Worm (Caenorhabditis elegans) whole organism, L1 larva: ENCODE results near the gene chpf-1.

Experiments used
- C04F5.9 ChIP-seq: sonication (generic microtip); optimal IDR thresholded peaks from 2 replicates; lab custom pipeline; 2016; ENCODE audit warnings: missing genetic modification characterization, missing compliant biosample characterization
- C34B4.2 ChIP-seq: sonication (generic microtip); optimal IDR thresholded peaks from 2 replicates; lab custom pipeline; 2017; ENCODE audit warnings: mild to moderate bottlenecking, missing genetic modification characterization, missing compliant biosample characterization
- Y116A8C.19 ChIP-seq: sonication (generic microtip); optimal IDR thresholded peaks from 2 replicates; lab custom pipeline; 2016; ENCODE audit warnings: missing compliant biosample characterization, missing genetic modification characterization, borderline replicate concordance
- alr-1 ChIP-seq: fragments of 200-800 bp; sonication (Bioruptor generic); optimal IDR thresholded peaks from 2 replicates; lab custom pipeline; 2018; ENCODE audit warnings: borderline replicate concordance, mild to moderate bottlenecking, missing genetic modification characterization, missing compliant biosample characterization
- aly-2 ChIP-seq: fragments of 150-350 bp; optimal IDR thresholded peaks from 2 replicates; lab custom pipeline; 2014; ENCODE audit warnings: missing biosample characterization, missing genetic modification characterization
- blmp-1 ChIP-seq: fragments of 150-350 bp; optimal IDR thresholded peaks from 2 replicates; lab custom pipeline; 2014; ENCODE audit warnings: missing biosample characterization, missing genetic modification characterization
- ceh-82 ChIP-seq, 3 experiments: fragments of 150-350 bp in 1 of 3; sonication (generic microtip) in 2 of 3; optimal IDR thresholded peaks; 2 replicates each; lab custom pipeline; 2014 to 2017; ENCODE audit warnings: missing biosample characterization in 3 of 3, missing genetic modification characterization in 3 of 3
- ceh-90 ChIP-seq: sonication (generic microtip); optimal IDR thresholded peaks from 2 replicates; lab custom pipeline; 2016; ENCODE audit warnings: missing genetic modification characterization, missing compliant biosample characterization
- dpl-1 ChIP-seq, 3 experiments: fragments of 150-350 bp in 2 of 3; sonication (generic microtip) in 1 of 3; optimal IDR thresholded peaks; 2 replicates each; lab custom pipeline; 2014 to 2017; ENCODE audit warnings: missing biosample characterization in 3 of 3, missing genetic modification characterization in 3 of 3, missing genetic modification reagents in 3 of 3
- efl-1 ChIP-seq, 4 experiments: fragments of 150-350 bp; optimal IDR thresholded peaks in 3 of 4; peaks in 1 of 4; 1 replicate in 1 of 4; 2 replicates in 3 of 4; lab custom pipeline; 2014; ENCODE audit warnings: missing biosample characterization in 2 of 4, missing genetic modification characterization in 2 of 4, missing genetic modification reagents in 2 of 4
- efl-3 ChIP-seq: fragments of 200-800 bp; sonication (Bioruptor generic); optimal IDR thresholded peaks from 2 replicates; lab custom pipeline; 2018; ENCODE audit warnings: mild to moderate bottlenecking, missing genetic modification characterization, missing compliant biosample characterization
- egl-13 ChIP-seq: sonication (generic microtip); optimal IDR thresholded peaks from 2 replicates; lab custom pipeline; 2016; ENCODE audit warnings: missing genotype, missing genetic modification reagents, missing genetic modification characterization, missing compliant biosample characterization
- elt-2 ChIP-seq: sonication (generic microtip); optimal IDR thresholded peaks from 2 replicates; lab custom pipeline; 2016; ENCODE audit warnings: missing genetic modification characterization, mild to moderate bottlenecking, inconsistent platforms, missing compliant biosample characterization, missing genetic modification reagents
- elt-3 ChIP-seq, 6 experiments: fragments of 150-350 bp in 1 of 6; sonication (generic microtip); optimal IDR thresholded peaks; 2 replicates each; lab custom pipeline; 2017 to 2018; ENCODE audit warnings: missing biosample characterization in 6 of 6, missing genetic modification characterization in 6 of 6, inconsistent platforms in 1 of 6
- ets-5 ChIP-seq: fragments of 200-800 bp; sonication (Bioruptor generic); IDR thresholded peaks from 2 replicates; pipeline ENCODE4 v1.3.6; 2022; ENCODE audit warnings: missing genetic modification characterization, missing compliant biosample characterization
- fkh-10 ChIP-seq: sonication (generic microtip); optimal IDR thresholded peaks from 2 replicates; lab custom pipeline; 2017; ENCODE audit warnings: missing biosample characterization, missing genetic modification reagents, missing genetic modification characterization
- fos-1 ChIP-seq: fragments of 150-350 bp; optimal IDR thresholded peaks from 2 replicates; lab custom pipeline; 2014; ENCODE audit warnings: missing biosample characterization, missing genetic modification characterization
- hlh-17 ChIP-seq: fragments of 200-800 bp; sonication (Bioruptor generic); optimal IDR thresholded peaks from 2 replicates; lab custom pipeline; 2018; ENCODE audit warnings: missing genetic modification characterization, mild to moderate bottlenecking, missing compliant biosample characterization, moderate library complexity, borderline replicate concordance
- hlh-4 ChIP-seq: sonication (generic microtip); optimal IDR thresholded peaks from 2 replicates; lab custom pipeline; 2016; ENCODE audit warnings: mild to moderate bottlenecking, missing genetic modification characterization, missing compliant biosample characterization
- irx-1 ChIP-seq: sonication (generic microtip); optimal IDR thresholded peaks from 2 replicates; lab custom pipeline; 2016; ENCODE audit warnings: missing genetic modification characterization, missing compliant biosample characterization
- isw-1 ChIP-seq: fragments of 200-800 bp; sonication (Bioruptor generic); IDR thresholded peaks from 2 replicates; pipeline ENCODE4 v1.3.6; 2022; ENCODE audit warnings: missing genetic modification characterization, missing compliant biosample characterization
- lin-13 ChIP-seq: fragments of 150-350 bp; optimal IDR thresholded peaks from 2 replicates; lab custom pipeline; 2014; ENCODE audit warnings: missing biosample characterization, missing genetic modification reagents, missing genetic modification characterization
- lsy-2 ChIP-seq, 2 experiments: fragments of 150-350 bp; optimal IDR thresholded peaks; 2 replicates each; lab custom pipeline; 2014; ENCODE audit warnings: missing biosample characterization in 2 of 2, missing genetic modification characterization in 2 of 2
- mab-9 ChIP-seq: fragments of 200-800 bp; sonication (Bioruptor generic); IDR thresholded peaks from 2 replicates; pipeline ENCODE4 v1.3.6; 2022; ENCODE audit warnings: missing genetic modification reagents, missing genetic modification characterization, missing compliant biosample characterization
- mep-1 ChIP-seq: fragments of 150-350 bp; optimal IDR thresholded peaks from 2 replicates; lab custom pipeline; 2014; ENCODE audit warnings: missing biosample characterization, missing genetic modification characterization
- nhr-12 ChIP-seq: sonication (generic microtip); optimal IDR thresholded peaks from 2 replicates; lab custom pipeline; 2017; ENCODE audit warnings: missing biosample characterization, missing genetic modification characterization
- nhr-20 ChIP-seq: sonication (generic microtip); optimal IDR thresholded peaks from 2 replicates; lab custom pipeline; 2016; ENCODE audit warnings: mild to moderate bottlenecking, missing genetic modification characterization, missing compliant biosample characterization
- nhr-77 ChIP-seq: fragments of 150-350 bp; optimal IDR thresholded peaks from 2 replicates; lab custom pipeline; 2014; ENCODE audit warnings: missing biosample characterization, missing genetic modification characterization
- nhr-84 ChIP-seq: sonication (generic microtip); optimal IDR thresholded peaks from 2 replicates; lab custom pipeline; 2017; ENCODE audit warnings: missing biosample characterization, missing genetic modification characterization
- nhr-85 ChIP-seq: sonication (generic microtip); peaks from one replicate; lab custom pipeline; 2016; ENCODE audit warnings: missing genetic modification characterization, inconsistent platforms, missing compliant biosample characterization
- nhr-90 ChIP-seq: sonication (generic microtip); optimal IDR thresholded peaks from 2 replicates; lab custom pipeline; 2016; ENCODE audit warnings: mild to moderate bottlenecking, missing genetic modification characterization, missing compliant biosample characterization; ENCODE audit not compliant: poor library complexity
- pag-3 ChIP-seq: sonication (generic microtip); optimal IDR thresholded peaks from 2 replicates; lab custom pipeline; 2017; ENCODE audit warnings: missing genetic modification characterization, mild to moderate bottlenecking, missing compliant biosample characterization, antibody characterized with exemption, borderline replicate concordance; ENCODE audit not compliant: insufficient read depth
- skn-1 ChIP-seq: fragments of 150-350 bp; optimal IDR thresholded peaks from 2 replicates; lab custom pipeline; 2014; ENCODE audit warnings: missing biosample characterization, missing genetic modification characterization
- tbx-2 ChIP-seq: sonication (generic microtip); optimal IDR thresholded peaks from 2 replicates; lab custom pipeline; 2016; ENCODE audit warnings: missing genetic modification characterization, missing compliant biosample characterization
- tlp-1 ChIP-seq: fragments of 150-350 bp; optimal IDR thresholded peaks from 2 replicates; lab custom pipeline; 2014; ENCODE audit warnings: missing biosample characterization, missing genetic modification characterization
- unc-130 ChIP-seq: fragments of 150-350 bp; optimal IDR thresholded peaks from 2 replicates; lab custom pipeline; 2017; ENCODE audit warnings: missing biosample characterization, missing genetic modification characterization, inconsistent platforms
- unc-86 ChIP-seq: sonication (generic microtip); optimal IDR thresholded peaks from 2 replicates; lab custom pipeline; 2016; ENCODE audit warnings: missing genetic modification characterization, missing compliant biosample characterization
- vab-15 ChIP-seq: sonication (generic microtip); optimal IDR thresholded peaks from 2 replicates; lab custom pipeline; 2017; ENCODE audit warnings: missing genotype, mild to moderate bottlenecking, missing genetic modification characterization, missing compliant biosample characterization
- zag-1 ChIP-seq: fragments of 150-350 bp; optimal IDR thresholded peaks from 2 replicates; lab custom pipeline; 2014; ENCODE audit warnings: missing biosample characterization, missing genetic modification characterization
- ztf-11 ChIP-seq, 2 experiments: sonication (generic microtip); optimal IDR thresholded peaks; 2 replicates each; lab custom pipeline; 2016 to 2017; ENCODE audit warnings: missing genetic modification characterization in 2 of 2, missing biosample characterization in 1 of 2, missing compliant biosample characterization in 1 of 2

Gene chpf-1

ce11 chrV:10204863-10205338, 1.6 kb upstream of the chpf-1 start, which contains the start of the genes ZK856.19 and ZK856.11 (continued):
- TF ChIP-seq ztf-11 (tag; optimal IDR thresholded peaks at IDR 0.05; lab: Kevin White, UChicago), result no peak
- TF ChIP-seq ets-5 (GFP tag; lab: Robert Waterston, UW), result no peak
- TF ChIP-seq aly-2 (tag; lab: Kevin White, UChicago), result peak; percentile 39
- TF ChIP-seq lsy-2 (tag; optimal IDR thresholded peaks at IDR 0.05; lab: Kevin White, UChicago), result peak; percentile 79 to 88
- no peak for TF ChIP-seq zag-1 (tag; lab: Kevin White, UChicago)

- no peak for TF ChIP-seq ceh-90 (tag; lab: Kevin White, UChicago)
- TF ChIP-seq efl-3 (GFP tag; lab: Kevin White, UChicago), result no peak
- TF ChIP-seq efl-1 (optimal IDR thresholded peaks at IDR 0.05; lab: Kevin White, UChicago), result no peak
- TF ChIP-seq efl-1 (GFP tag; optimal IDR thresholded peaks at IDR 0.05 in 1 of 2; lab: Kevin White, UChicago), result peak in 1 of 2 experiments; percentile 91
- no peak for TF ChIP-seq egl-13 (tag; lab: Kevin White, UChicago)
- TF ChIP-seq elt-2 (tag; lab: Kevin White, UChicago), result peak; percentile 15
- no peak for TF ChIP-seq hlh-4
- TF ChIP-seq irx-1, result no peak
These were observed 945 bp downstream of the chpf-1 start for ce11 chrV:10202340-10202739.

ce11 chrV:10201913-10202312, 1.4 kb downstream of the chpf-1 start, which contains the start of gene ZK856.7:
Gene ZK856.7 (plus strand): TSS chrV:10202098.
- TF ChIP-seq nhr-20 (tag; lab: Kevin White, UChicago), result peak; percentile 16
- no peak for TF ChIP-seq fkh-10 (GFP tag; lab: Kevin White, UChicago)
- no peak for TF ChIP-seq Y116A8C.19 (tag; lab: Kevin White, UChicago)
- no peak for TF ChIP-seq pag-3 (tag; lab: Kevin White, UChicago)
- TF ChIP-seq nhr-12 (tag; lab: Kevin White, UChicago), result no peak
- no peak for TF ChIP-seq C04F5.9 (tag; lab: Kevin White, UChicago)
- no peak for TF ChIP-seq tlp-1
- no peak for TF ChIP-seq tbx-2 (tag; lab: Kevin White, UChicago)
- TF ChIP-seq efl-1 (optimal IDR thresholded peaks at IDR 0.05; lab: Kevin White, UChicago), result no peak
- TF ChIP-seq efl-1 (GFP tag; optimal IDR thresholded peaks at IDR 0.05 in 1 of 2; lab: Kevin White, UChicago), result no peak
- no peak for TF ChIP-seq skn-1 (tag; lab: Kevin White, UChicago)
- TF ChIP-seq C34B4.2 (tag; lab: Kevin White, UChicago), result no peak
- no peak for TF ChIP-seq unc-130 (tag; lab: Kevin White, UChicago)
- TF ChIP-seq blmp-1 (tag; lab: Kevin White, UChicago), result peak; percentile 9
- no peak for TF ChIP-seq mab-9 (GFP tag; lab: Robert Waterston, UW)
- TF ChIP-seq hlh-17 (GFP tag; lab: Kevin White, UChicago), result no peak
- TF ChIP-seq ceh-82 (tag; optimal IDR thresholded peaks at IDR 0.05; lab: Kevin White, UChicago), result no peak
- TF ChIP-seq unc-86, result no peak

DNA sequence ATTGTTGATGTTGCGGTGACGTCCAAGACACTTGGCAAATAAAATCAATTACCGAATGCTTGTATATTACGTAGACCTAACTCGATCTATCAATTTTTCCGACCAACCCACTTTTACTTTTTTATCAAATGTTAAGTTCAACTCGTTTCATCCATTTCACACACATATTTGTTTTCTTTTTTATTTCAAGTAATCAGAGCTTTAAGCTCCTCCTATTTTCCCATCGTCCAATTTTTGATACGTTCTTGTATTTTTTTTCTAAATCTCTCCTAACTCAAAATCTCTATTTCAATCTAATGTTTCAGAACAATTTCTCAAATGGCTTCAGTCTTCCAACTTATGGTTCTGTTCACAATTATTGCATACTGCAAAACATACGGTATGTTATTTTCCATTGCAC, 4.9 kb downstream of the chpf-1 start, which contains the start of gene ZK856.6:
Gene ZK856.6, plus strand, starts transcription at position 301 of the 400 bp plus-strand sequence.
- no peak for TF ChIP-seq mep-1 (tag; lab: Kevin White, UChicago)
- TF ChIP-seq nhr-77, result no peak
- no peak for TF ChIP-seq hlh-17 (GFP tag; lab: Kevin White, UChicago)
- no peak for TF ChIP-seq vab-15 (tag; lab: Kevin White, UChicago)
- no peak for TF ChIP-seq tlp-1
- TF ChIP-seq nhr-85 (tag; lab: Kevin White, UChicago), result no peak
- TF ChIP-seq hlh-4, result no peak
- no peak for TF ChIP-seq pag-3 (tag; lab: Kevin White, UChicago)
- no peak for TF ChIP-seq nhr-90 (tag; lab: Kevin White, UChicago)
- no peak for TF ChIP-seq fos-1 (tag; lab: Kevin White, UChicago)
- TF ChIP-seq nhr-84 (tag; lab: Kevin White, UChicago), result no peak
- no peak for TF ChIP-seq efl-3 (GFP tag; lab: Kevin White, UChicago)
- no peak for TF ChIP-seq tbx-2 (tag; lab: Kevin White, UChicago)
- TF ChIP-seq alr-1 (tag; lab: Kevin White, UChicago), result no peak
- no peak for TF ChIP-seq dpl-1 (GFP tag; optimal IDR thresholded peaks at IDR 0.05; lab: Kevin White, UChicago)
- no peak for TF ChIP-seq isw-1 (GFP tag; lab: Robert Waterston, UW)
- no peak for TF ChIP-seq elt-3 (tag; optimal IDR thresholded peaks at IDR 0.05; lab: Kevin White, UChicago)
- no peak for TF ChIP-seq ceh-82 (tag; optimal IDR thresholded peaks at IDR 0.05; lab: Kevin White, UChicago)
- no peak for TF ChIP-seq lin-13
- TF ChIP-seq ets-5 (GFP tag; lab: Robert Waterston, UW), result no peak
- TF ChIP-seq, all 84 proteins: peak for 0
